Fruit fly (Drosophila melanogaster) whole organism, embryonic: Measurements from ENCODE around the gene CG4770.
A peak's percentile ranks its signal among the peaks of the same experiment; 100 is the strongest.

Source experiments
- Ada2b ChIP-seq: fragments of 200-800 bp; sonication (Bioruptor generic); IDR thresholded peaks from 2 replicates; pipeline ENCODE4 v1.3.6; 2022; ENCODE audit warnings: missing biosample characterization, missing genetic modification characterization
- B-H1 ChIP-seq: fragments of 200-800 bp; sonication (Bioruptor generic); IDR thresholded peaks from 3 replicates; pipeline ENCODE4 v1.3.6; 2022; ENCODE audit warnings: missing biosample characterization, missing genetic modification characterization
- Bdp1 ChIP-seq: fragments of 200-800 bp; sonication (Bioruptor generic); optimal IDR thresholded peaks from 3 replicates; lab custom pipeline; 2016; ENCODE audit warnings: missing biosample characterization, missing genetic modification characterization
- CG10565 ChIP-seq: fragments of 200-800 bp; sonication (Bioruptor generic); optimal IDR thresholded peaks from 3 replicates; lab custom pipeline; 2016; ENCODE audit warnings: missing biosample characterization, mild to moderate bottlenecking, missing genetic modification characterization
- CG13424 ChIP-seq: fragments of 200-800 bp; sonication (Bioruptor generic); optimal IDR thresholded peaks from 2 replicates; lab custom pipeline; 2019; ENCODE audit warnings: missing biosample characterization, mild to moderate bottlenecking, missing genetic modification characterization, moderate library complexity
- CG14014 ChIP-seq: fragments of 200-800 bp; sonication (Bioruptor generic); IDR thresholded peaks from 2 replicates; pipeline ENCODE4 v1.3.6; 2022; ENCODE audit warnings: missing biosample characterization, missing genetic modification characterization
- CG15073 ChIP-seq: fragments of 200-800 bp; sonication (Bioruptor generic); optimal IDR thresholded peaks from 2 replicates; lab custom pipeline; 2016; ENCODE audit warnings: missing biosample characterization, missing genetic modification characterization
- CG1602 ChIP-seq: fragments of 200-800 bp; sonication (Bioruptor generic); optimal IDR thresholded peaks from 3 replicates; lab custom pipeline; 2016; ENCODE audit warnings: missing biosample characterization, missing genetic modification characterization
- CG1647 ChIP-seq: fragments of 200-800 bp; sonication (Bioruptor generic); optimal IDR thresholded peaks from 3 replicates; lab custom pipeline; 2016; ENCODE audit warnings: missing biosample characterization, missing genetic modification characterization
- CG16813 ChIP-seq: fragments of 200-800 bp; sonication (Bioruptor generic); IDR thresholded peaks from 3 replicates; pipeline ENCODE4 v1.3.6; 2022; ENCODE audit warnings: missing biosample characterization, missing genetic modification characterization; ENCODE audit not compliant: partially characterized antibody
- CG17361 ChIP-seq: fragments of 200-800 bp; sonication (Bioruptor generic); IDR thresholded peaks from 3 replicates; pipeline ENCODE4 v1.3.6; 2022; ENCODE audit warnings: missing biosample characterization, missing genetic modification characterization
- CG17912 ChIP-seq: fragments of 200-800 bp; sonication (Bioruptor generic); optimal IDR thresholded peaks from 2 replicates; lab custom pipeline; 2018; ENCODE audit warnings: missing biosample characterization, mild to moderate bottlenecking, missing genetic modification characterization
- CG30431 ChIP-seq: fragments of 200-800 bp; sonication (Bioruptor generic); optimal IDR thresholded peaks from 2 replicates; lab custom pipeline; 2017; ENCODE audit warnings: missing biosample characterization, missing genetic modification characterization
- CG5245 ChIP-seq: fragments of 200-800 bp; sonication (Bioruptor generic); optimal IDR thresholded peaks from 3 replicates; lab custom pipeline; 2016; ENCODE audit warnings: missing biosample characterization, missing genetic modification characterization
- CG8765 ChIP-seq: fragments of 200-800 bp; sonication (Bioruptor generic); IDR thresholded peaks from 2 replicates; pipeline ENCODE4 v1.3.6; 2022; ENCODE audit warnings: missing biosample characterization, missing genetic modification characterization
- CkIIα-i1 ChIP-seq: fragments of 200-800 bp; sonication (Bioruptor generic); IDR thresholded peaks from 2 replicates; pipeline ENCODE4 v1.3.6; 2022; ENCODE audit warnings: missing biosample characterization, missing genetic modification characterization
- CoRest ChIP-seq: fragments of 200-800 bp; sonication (Bioruptor generic); optimal IDR thresholded peaks from 3 replicates; lab custom pipeline; 2018; ENCODE audit warnings: missing biosample characterization, mild to moderate bottlenecking, missing genetic modification characterization, moderate library complexity
- Deaf1 ChIP-seq: fragments of 200-800 bp; optimal IDR thresholded peaks from 3 replicates; lab custom pipeline; 2019; ENCODE audit warnings: missing biosample characterization, mild to moderate bottlenecking, missing genetic modification characterization, moderate library complexity
- Dref ChIP-seq: fragments of 200-800 bp; sonication (Bioruptor generic); IDR thresholded peaks from 2 replicates; pipeline ENCODE4 v1.3.6; 2022; ENCODE audit warnings: missing biosample characterization, missing genetic modification characterization
- Drgx ChIP-seq: fragments of 200-800 bp; sonication (Bioruptor generic); IDR thresholded peaks from 2 replicates; pipeline ENCODE4 v1.3.6; 2022; ENCODE audit warnings: missing biosample characterization, missing genetic modification characterization
- Gug ChIP-seq: fragments of 200-800 bp; sonication (Bioruptor generic); IDR thresholded peaks from 4 replicates; pipeline ENCODE4 v1.3.6; 2022; ENCODE audit warnings: missing biosample characterization, missing genetic modification characterization
- Lpt ChIP-seq: fragments of >200 bp; optimal IDR thresholded peaks from 2 replicates; lab custom pipeline; 2018; ENCODE audit warnings: missing biosample characterization, missing genetic modification characterization
- MBD-R2 ChIP-seq: fragments of 200-800 bp; sonication (Bioruptor generic); IDR thresholded peaks from 2 replicates; pipeline ENCODE4 v1.3.6; 2022; ENCODE audit warnings: missing biosample characterization, missing genetic modification characterization
- NFAT ChIP-seq: fragments of 200-800 bp; sonication (Bioruptor generic); IDR thresholded peaks from 2 replicates; pipeline ENCODE4 v1.3.6; 2022; ENCODE audit warnings: missing biosample characterization, missing genetic modification characterization
- Nf-YC ChIP-seq: fragments of 200-800 bp; optimal IDR thresholded peaks from 3 replicates; lab custom pipeline; 2019; ENCODE audit warnings: missing biosample characterization, mild to moderate bottlenecking, missing genetic modification characterization, moderate library complexity
- NfI ChIP-seq: fragments of 200-800 bp; sonication (Bioruptor generic); optimal IDR thresholded peaks from 3 replicates; lab custom pipeline; 2018; ENCODE audit warnings: missing biosample characterization, mild to moderate bottlenecking, missing genetic modification characterization, moderate library complexity
- Oli ChIP-seq: fragments of 200-800 bp; sonication (Bioruptor generic); optimal IDR thresholded peaks from 2 replicates; lab custom pipeline; 2018; ENCODE audit warnings: missing biosample characterization, mild to moderate bottlenecking, missing genetic modification characterization, moderate library complexity
- Optix ChIP-seq: fragments of 200-800 bp; sonication (Bioruptor generic); IDR thresholded peaks from 3 replicates; pipeline ENCODE4 v1.3.6; 2022; ENCODE audit warnings: missing biosample characterization, missing genetic modification characterization
- Ravus ChIP-seq: fragments of 200-800 bp; sonication (Bioruptor generic); IDR thresholded peaks from 2 replicates; pipeline ENCODE4 v1.3.6; 2022; ENCODE audit warnings: missing biosample characterization, missing genetic modification characterization
- Sin3A ChIP-seq: fragments of >200 bp; optimal IDR thresholded peaks from 2 replicates; lab custom pipeline; 2018
- Vsx1 ChIP-seq: fragments of 200-800 bp; sonication (Bioruptor generic); optimal IDR thresholded peaks from 2 replicates; lab custom pipeline; 2017; ENCODE audit warnings: missing biosample characterization, mild to moderate bottlenecking, missing genetic modification characterization, missing genetic modification reagents
- Xbp1 ChIP-seq: fragments of 200-800 bp; sonication (Bioruptor generic); optimal IDR thresholded peaks from 3 replicates; lab custom pipeline; 2016; ENCODE audit warnings: missing biosample characterization, mild to moderate bottlenecking, missing genetic modification characterization
- ash1 ChIP-seq: fragments of 200-800 bp; sonication (Bioruptor generic); optimal IDR thresholded peaks from 2 replicates; lab custom pipeline; 2018; ENCODE audit warnings: missing biosample characterization, mild to moderate bottlenecking, missing genetic modification characterization
- btn ChIP-seq: fragments of 200-800 bp; sonication (Bioruptor generic); optimal IDR thresholded peaks from 2 replicates; lab custom pipeline; 2016; ENCODE audit warnings: missing biosample characterization, missing genetic modification characterization
- cad ChIP-seq: fragments of >200 bp; optimal IDR thresholded peaks from 2 replicates; lab custom pipeline; 2017; ENCODE audit warnings: missing biosample characterization, missing genetic modification characterization
- cg ChIP-seq: fragments of 200-800 bp; sonication (Bioruptor generic); optimal IDR thresholded peaks from 3 replicates; lab custom pipeline; 2019; ENCODE audit warnings: missing biosample characterization, mild to moderate bottlenecking, missing genetic modification characterization, moderate library complexity
- crc ChIP-seq: fragments of 200-800 bp; sonication (Bioruptor generic); optimal IDR thresholded peaks from 2 replicates; lab custom pipeline; 2016; ENCODE audit warnings: missing biosample characterization, missing genetic modification characterization
- emc ChIP-seq: fragments of 200-800 bp; sonication (Bioruptor generic); optimal IDR thresholded peaks from 2 replicates; lab custom pipeline; 2016; ENCODE audit warnings: missing biosample characterization, missing genetic modification characterization
- fd102C ChIP-seq: fragments of 200-800 bp; sonication (Bioruptor generic); optimal IDR thresholded peaks from 2 replicates; lab custom pipeline; 2018; ENCODE audit warnings: missing biosample characterization, mild to moderate bottlenecking, missing genetic modification characterization, moderate library complexity
- jing ChIP-seq: fragments of 200-800 bp; sonication (Bioruptor generic); optimal IDR thresholded peaks from 2 replicates; lab custom pipeline; 2018; ENCODE audit warnings: missing biosample characterization, mild to moderate bottlenecking, missing genetic modification characterization
- ken ChIP-seq: fragments of 200-800 bp; sonication (Bioruptor generic); IDR thresholded peaks from 3 replicates; pipeline ENCODE4 v1.3.6; 2022; ENCODE audit warnings: missing biosample characterization, missing genetic modification characterization
- maf-S ChIP-seq: fragments of 200-800 bp; sonication (Bioruptor generic); optimal IDR thresholded peaks from 2 replicates; lab custom pipeline; 2016; ENCODE audit warnings: missing biosample characterization, missing genetic modification characterization
- nom ChIP-seq: fragments of 200-800 bp; sonication (Bioruptor generic); optimal IDR thresholded peaks from 2 replicates; lab custom pipeline; 2017; ENCODE audit warnings: missing biosample characterization, missing genetic modification characterization, mild to moderate bottlenecking, moderate library complexity, missing genetic modification reagents
- otp ChIP-seq: fragments of 200-800 bp; sonication (Bioruptor generic); IDR thresholded peaks from 3 replicates; pipeline ENCODE4, ENCODE4 v1.3.6; 2022; ENCODE audit warnings: missing biosample characterization, missing genetic modification characterization
- phol ChIP-seq: fragments of 200-800 bp; sonication (Bioruptor generic); optimal IDR thresholded peaks from 3 replicates; lab custom pipeline; 2018; ENCODE audit warnings: missing biosample characterization, mild to moderate bottlenecking, missing genetic modification characterization, moderate library complexity
- repo ChIP-seq: fragments of 200-800 bp; sonication (Bioruptor generic); optimal IDR thresholded peaks from 2 replicates; lab custom pipeline; 2016; ENCODE audit warnings: missing biosample characterization, missing genetic modification characterization
- schlank ChIP-seq: fragments of 200-800 bp; sonication (Bioruptor generic); optimal IDR thresholded peaks from 2 replicates; lab custom pipeline; 2018; ENCODE audit warnings: missing biosample characterization, mild to moderate bottlenecking, missing genetic modification characterization
- scrt ChIP-seq: fragments of 200-800 bp; sonication (Bioruptor generic); optimal IDR thresholded peaks from 2 replicates; lab custom pipeline; 2018; ENCODE audit warnings: missing biosample characterization, mild to moderate bottlenecking, missing genetic modification characterization, moderate library complexity
- sim ChIP-seq: fragments of 200-800 bp; sonication (Bioruptor generic); IDR thresholded peaks from 2 replicates; pipeline ENCODE4 v1.3.6; 2022; ENCODE audit warnings: missing biosample characterization, missing genetic modification characterization
- sug ChIP-seq: fragments of 200-800 bp; optimal IDR thresholded peaks from 2 replicates; lab custom pipeline; 2019; ENCODE audit warnings: missing biosample characterization, mild to moderate bottlenecking, missing genetic modification characterization, moderate library complexity
- toy ChIP-seq: fragments of 200-800 bp; sonication (Bioruptor generic); IDR thresholded peaks from 2 replicates; pipeline ENCODE4 v1.3.6; 2022; ENCODE audit warnings: missing biosample characterization, missing genetic modification characterization
- tx ChIP-seq: fragments of 200-800 bp; sonication (Bioruptor generic); optimal IDR thresholded peaks from 2 replicates; lab custom pipeline; 2016; ENCODE audit warnings: missing biosample characterization, missing genetic modification characterization

The CG4770 gene

dm6 chr3R:19880431-19880939 is 37.8 kb upstream of the CG4770 start (continued):
- TF ChIP-seq ken = no peak
- peak; percentile 37 for TF ChIP-seq btn
- TF ChIP-seq otp (GFP tag; lab: Robert Waterston, UW) = no peak
- peak; percentile 66 for TF ChIP-seq CG13424 (tag; lab: Kevin White, UChicago)
- TF ChIP-seq Dref (GFP tag; lab: Robert Waterston, UW) = no peak
- peak; percentile 85 for TF ChIP-seq cg (GFP tag; lab: Kevin White, UChicago)
- TF ChIP-seq schlank (tag; lab: Kevin White, UChicago) = no peak
- peak; percentile 24; the same call in 1 of the 2 replicates for TF ChIP-seq CG14014 (GFP tag; lab: Robert Waterston, UW)
- TF ChIP-seq Drgx (GFP tag; lab: Robert Waterston, UW) = peak; percentile 37; the same call in 1 of the 2 replicates
- no peak for TF ChIP-seq ash1 (GFP tag; lab: Kevin White, UChicago)
- TF ChIP-seq CG15073 (GFP tag; lab: Kevin White, UChicago) = peak; percentile 96
- TF ChIP-seq Lpt (GFP tag; lab: Kevin White, UChicago) = no peak
- no peak for TF ChIP-seq Ravus (GFP tag; lab: Robert Waterston, UW)
- TF ChIP-seq CG17361 (GFP tag; lab: Robert Waterston, UW) = peak; percentile 63
- no peak for TF ChIP-seq CG10565 (GFP tag; lab: Kevin White, UChicago)
- peak; percentile 56 for TF ChIP-seq phol (tag; lab: Kevin White, UChicago)
- no peak for TF ChIP-seq crc (GFP tag; lab: Kevin White, UChicago)
- no peak; the same call in 2 of the 3 replicates for TF ChIP-seq B-H1 (GFP tag; lab: Robert Waterston, UW)
- no peak for TF ChIP-seq CG8765
- no peak for TF ChIP-seq CG17912 (GFP tag; lab: Kevin White, UChicago)
- TF ChIP-seq CG5245 = no peak
- TF ChIP-seq Ada2b (GFP tag; lab: Robert Waterston, UW) = peak; percentile 27; the same call in 1 of the 2 replicates
- TF ChIP-seq tx (GFP tag; lab: Kevin White, UChicago) = peak; percentile 11
- TF ChIP-seq emc = no peak
- TF ChIP-seq CG1602 = peak; percentile 13
- TF ChIP-seq NfI = peak; percentile 72
- peak; percentile 58 for TF ChIP-seq scrt (GFP tag; lab: Kevin White, UChicago)
- no peak for TF ChIP-seq fd102C (GFP tag; lab: Kevin White, UChicago)
- no peak for TF ChIP-seq Sin3A
- TF ChIP-seq Gug = 0 out of 4 replicates have a peak, but pooled peaks have one; percentile 5
- no peak for TF ChIP-seq CkIIα-i1 (GFP tag; lab: Robert Waterston, UW)
- TF ChIP-seq Xbp1 (GFP tag; lab: Kevin White, UChicago) = peak; percentile 44
- TF ChIP-seq repo (GFP tag; lab: Kevin White, UChicago) = no peak
- no peak for TF ChIP-seq sim (GFP tag; lab: Robert Waterston, UW)
- TF ChIP-seq Oli (tag; lab: Kevin White, UChicago) = peak; percentile 60
- TF ChIP-seq Bdp1 = peak; percentile 19
- no peak for TF ChIP-seq Vsx1 (GFP tag; lab: Kevin White, UChicago)
- TF ChIP-seq CG30431 = no peak
- no peak for TF ChIP-seq nom (GFP tag; lab: Kevin White, UChicago)
- peak; percentile 68 for TF ChIP-seq Nf-YC (tag; lab: Kevin White, UChicago)
- peak; percentile 63 for TF ChIP-seq CoRest (tag; lab: Kevin White, UChicago)
- TF ChIP-seq cad = no peak
- no peak; the same call in 1 of the 2 replicates for TF ChIP-seq MBD-R2 (GFP tag; lab: Robert Waterston, UW)
- no peak for TF ChIP-seq CG16813 (GFP tag; lab: Robert Waterston, UW)
- TF ChIP-seq toy (GFP tag; lab: Robert Waterston, UW) = no peak
- peak; percentile 47 for TF ChIP-seq Deaf1
- no peak for TF ChIP-seq CG1647 (GFP tag; lab: Kevin White, UChicago)
- no peak for TF ChIP-seq NFAT (GFP tag; lab: Robert Waterston, UW)
- TF ChIP-seq Optix (GFP tag; lab: Robert Waterston, UW) = 0 out of 3 replicates have a peak, but pooled peaks have one; percentile 26
- TF ChIP-seq jing (GFP tag; lab: Kevin White, UChicago) = no peak
- no peak for TF ChIP-seq maf-S (GFP tag; lab: Kevin White, UChicago)
- peak; percentile 77 for TF ChIP-seq sug (tag; lab: Kevin White, UChicago)
